Fruit fly (Drosophila melanogaster): ENCODE measurements around the gene bves.

bves gene

dm6 chrX:21072953-21073352, 19.2 kb downstream of the bves start (continued):
- TF ChIP-seq HHEX (GFP tag; optimal IDR thresholded peaks at IDR 0.05): no peak
- TF ChIP-seq CG12155 (GFP tag; optimal IDR thresholded peaks at IDR 0.05): no peak
- TF ChIP-seq jigr1 (GFP tag; IDR thresholded peaks at IDR 0.05): no peak
- no peak for TF ChIP-seq CG10147 (GFP tag; optimal IDR thresholded peaks at IDR 0.05)
- no peak for TF ChIP-seq CHES-1-like (GFP tag; optimal IDR thresholded peaks at IDR 0.05)
- TF ChIP-seq insv (GFP tag; optimal IDR thresholded peaks at IDR 0.05): no peak
- TF ChIP-seq cad (GFP tag; optimal IDR thresholded peaks at IDR 0.05): no peak
- no peak for TF ChIP-seq CG4617 (GFP tag; optimal IDR thresholded peaks at IDR 0.05; ENCODE audit: borderline replicate concordance)
- TF ChIP-seq Fer3 (tag; optimal IDR thresholded peaks at IDR 0.05): no peak
- TF ChIP-seq tx (GFP tag; optimal IDR thresholded peaks at IDR 0.05): no peak
- peak; percentile 3 for TF ChIP-seq unpg (GFP tag; optimal IDR thresholded peaks at IDR 0.05)
- no peak for TF ChIP-seq H15 (GFP tag; IDR thresholded peaks at IDR 0.05)
- no peak for TF ChIP-seq CG7928 (GFP tag; optimal IDR thresholded peaks at IDR 0.05)
- peak; percentile 18 for TF ChIP-seq Oli (tag; optimal IDR thresholded peaks at IDR 0.05)
- TF ChIP-seq ind (GFP tag; optimal IDR thresholded peaks at IDR 0.05): peak; percentile 28
- TF ChIP-seq Hr3 (GFP tag; optimal IDR thresholded peaks at IDR 0.05): no peak
- TF ChIP-seq CG11695 (GFP tag; IDR thresholded peaks at IDR 0.05): no peak
- peak; percentile 12 for TF ChIP-seq CG17359 (tag; optimal IDR thresholded peaks at IDR 0.05)
- no peak for TF ChIP-seq run (tag; optimal IDR thresholded peaks at IDR 0.05)
- peak; percentile 38 for TF ChIP-seq CG2678 (tag; optimal IDR thresholded peaks at IDR 0.05)
- no peak for TF ChIP-seq HLHmδ (GFP tag; optimal IDR thresholded peaks at IDR 0.05)
- peak; percentile 80 for TF ChIP-seq corto (GFP tag; optimal IDR thresholded peaks at IDR 0.05)
- TF ChIP-seq CG11504 (tag; optimal IDR thresholded peaks at IDR 0.05): peak; percentile 37
- no peak for TF ChIP-seq MTF-1 (GFP tag; optimal IDR thresholded peaks at IDR 0.05; ENCODE audit: borderline replicate concordance)
- TF ChIP-seq gem (tag; optimal IDR thresholded peaks at IDR 0.05): peak; percentile 42
- TF ChIP-seq Bdp1 (GFP tag; optimal IDR thresholded peaks at IDR 0.05): no peak
- TF ChIP-seq NfI (GFP tag; optimal IDR thresholded peaks at IDR 0.05): no peak
- peak; percentile 8; the same call in 1 of the 2 replicates for TF ChIP-seq Ada2b (GFP tag; IDR thresholded peaks at IDR 0.05)
- no peak for TF ChIP-seq Adf1 (GFP tag; IDR thresholded peaks at IDR 0.05)
- TF ChIP-seq CG14710 (tag; optimal IDR thresholded peaks at IDR 0.05): no peak
- TF ChIP-seq D19A (tag; optimal IDR thresholded peaks at IDR 0.05): peak; percentile 11
- TF ChIP-seq CG2199 (GFP tag; IDR thresholded peaks at IDR 0.05): no peak
- no peak for TF ChIP-seq CG1792 (GFP tag; optimal IDR thresholded peaks at IDR 0.05)
- no peak for TF ChIP-seq pan (optimal IDR thresholded peaks at IDR 0.05)
- no peak for TF ChIP-seq pan (GFP tag; optimal IDR thresholded peaks at IDR 0.05 in 1 of 2, IDR thresholded peaks at IDR 0.05 in 1 of 2)
- no peak for TF ChIP-seq ERR (GFP tag; optimal IDR thresholded peaks at IDR 0.05)
- TF ChIP-seq ap (GFP tag; IDR thresholded peaks at IDR 0.05): no peak
- TF ChIP-seq CG9437 (GFP tag; optimal IDR thresholded peaks at IDR 0.05): no peak
- TF ChIP-seq CG12104 (GFP tag; optimal IDR thresholded peaks at IDR 0.05): no peak
- no peak for TF ChIP-seq CG6765 (GFP tag; optimal IDR thresholded peaks at IDR 0.05)
- no peak for TF ChIP-seq pb (GFP tag; optimal IDR thresholded peaks at IDR 0.05)
- TF ChIP-seq CG2120 (GFP tag; optimal IDR thresholded peaks at IDR 0.05): peak; percentile 16
- no peak for TF ChIP-seq wek (GFP tag; optimal IDR thresholded peaks at IDR 0.05)
- no peak for TF ChIP-seq CG6683 (GFP tag; optimal IDR thresholded peaks at IDR 0.05)
- no peak for TF ChIP-seq BtbVII (GFP tag; optimal IDR thresholded peaks at IDR 0.05)
- TF ChIP-seq dpn (GFP tag; optimal IDR thresholded peaks at IDR 0.05): peak in 1 of 2 experiments; percentile 23
- TF ChIP-seq CG34422 (GFP tag; IDR thresholded peaks at IDR 0.05): no peak
- no peak for TF ChIP-seq tll (GFP tag; optimal IDR thresholded peaks at IDR 0.05)
- no peak for TF ChIP-seq CG4854 (GFP tag; optimal IDR thresholded peaks at IDR 0.05)
- TF ChIP-seq prd (optimal IDR thresholded peaks at IDR 0.05): no peak
- TF ChIP-seq prd (GFP tag; IDR thresholded peaks at IDR 0.05): peak; percentile 48; the same call in 2 of the 3 replicates
- no peak for TF ChIP-seq hth (optimal IDR thresholded peaks at IDR 0.05)

Measured in whole organism, embryonic.